Fruit fly (Drosophila melanogaster): ENCODE data around the gene CG7730.

Gene CG7730

dm6 chr3L:17033309-17033708, 6.0 kb downstream of the CG7730 start (continued):
- TF ChIP-seq CG10209 (GFP tag; optimal IDR thresholded peaks at IDR 0.05) (no peak), CG11085 (GFP tag; IDR thresholded peaks at IDR 0.05) (no peak), br (optimal IDR thresholded peaks at IDR 0.05) (no peak), Lpt (GFP tag; optimal IDR thresholded peaks at IDR 0.05) (no peak), vfl (GFP tag; optimal IDR thresholded peaks at IDR 0.05) (no peak), CG3407 (GFP tag; optimal IDR thresholded peaks at IDR 0.05) (no peak), Hey (tag; optimal IDR thresholded peaks at IDR 0.05) (no peak), HmgZ (tag; optimal IDR thresholded peaks at IDR 0.05) (no peak), nmo (GFP tag; optimal IDR thresholded peaks at IDR 0.05) (peak; percentile 3), pros (GFP tag; optimal IDR thresholded peaks at IDR 0.05) (no peak), CG5953 (GFP tag; IDR thresholded peaks at IDR 0.05) (no peak), zen2 (GFP tag; IDR thresholded peaks at IDR 0.05; ENCODE audit: partially characterized antibody) (no peak), Deaf1 (tag; optimal IDR thresholded peaks at IDR 0.05) (peak; percentile 90), Lhr (GFP tag; optimal IDR thresholded peaks at IDR 0.05) (no peak), CG17612 (GFP tag; IDR thresholded peaks at IDR 0.05) (no peak), Dp (GFP tag; optimal IDR thresholded peaks at IDR 0.05) (no peak), gce (GFP tag; IDR thresholded peaks at IDR 0.05) (no peak), NFAT (GFP tag; IDR thresholded peaks at IDR 0.05) (no peak), CG34224 (GFP tag; IDR thresholded peaks at IDR 0.05; ENCODE audit: partially characterized antibody) (no peak), CG7745 (tag; optimal IDR thresholded peaks at IDR 0.05) (no peak), CG5180 (GFP tag; optimal IDR thresholded peaks at IDR 0.05) (no peak), dan (GFP tag; IDR thresholded peaks at IDR 0.05) (no peak), sc (optimal IDR thresholded peaks at IDR 0.05) (no peak), sc (GFP tag; optimal IDR thresholded peaks at IDR 0.05) (peak; percentile 33), ro (GFP tag; IDR thresholded peaks at IDR 0.05) (no peak), Doc3 (GFP tag; IDR thresholded peaks at IDR 0.05; ENCODE audit: partially characterized antibody) (no peak), fd64A (GFP tag; optimal IDR thresholded peaks at IDR 0.05) (peak; percentile 39), CG2120 (GFP tag; optimal IDR thresholded peaks at IDR 0.05) (no peak), CG2712 (tag; optimal IDR thresholded peaks at IDR 0.05) (no peak), CG15696 (tag; optimal IDR thresholded peaks at IDR 0.05) (no peak), sug (tag; optimal IDR thresholded peaks at IDR 0.05) (no peak), CG3065 (GFP tag; optimal IDR thresholded peaks at IDR 0.05) (no peak), fd96Cb (tag; optimal IDR thresholded peaks at IDR 0.05) (no peak), CG3847 (GFP tag; IDR thresholded peaks at IDR 0.05) (no peak), cas (GFP tag; IDR thresholded peaks at IDR 0.05) (no peak), nerfin-1 (tag; optimal IDR thresholded peaks at IDR 0.05) (no peak), gt (GFP tag; IDR thresholded peaks at IDR 0.05) (no peak), Xbp1 (GFP tag; optimal IDR thresholded peaks at IDR 0.05) (no peak), CG8944 (GFP tag; optimal IDR thresholded peaks at IDR 0.05) (no peak), CG6254 (GFP tag; optimal IDR thresholded peaks at IDR 0.05) (peak; percentile 67), CG31365 (tag; optimal IDR thresholded peaks at IDR 0.05) (no peak), CG17359 (tag; optimal IDR thresholded peaks at IDR 0.05) (no peak), YL-1 (GFP tag; optimal IDR thresholded peaks at IDR 0.05) (no peak), Sox102F (GFP tag; optimal IDR thresholded peaks at IDR 0.05) (no peak), Ada2b (GFP tag; IDR thresholded peaks at IDR 0.05) (no peak), Spps (tag; optimal IDR thresholded peaks at IDR 0.05) (peak; percentile 74), CG8478 (optimal IDR thresholded peaks at IDR 0.05) (no peak), lilli (GFP tag; optimal IDR thresholded peaks at IDR 0.05) (no peak), Mrtf (GFP tag; IDR thresholded peaks at IDR 0.05) (no peak), CG15601 (tag; optimal IDR thresholded peaks at IDR 0.05) (peak; percentile 54), CG8089 (GFP tag; optimal IDR thresholded peaks at IDR 0.05) (no peak), Doc2 (GFP tag; IDR thresholded peaks at IDR 0.05) (no peak), ranshi (GFP tag; IDR thresholded peaks at IDR 0.05) (no peak)
